Worm (Caenorhabditis elegans): ENCODE results near the gene srb-16.
A peak's percentile ranks its signal among the peaks of the same experiment; 100 is the strongest.

The srb-16 gene

DNA sequence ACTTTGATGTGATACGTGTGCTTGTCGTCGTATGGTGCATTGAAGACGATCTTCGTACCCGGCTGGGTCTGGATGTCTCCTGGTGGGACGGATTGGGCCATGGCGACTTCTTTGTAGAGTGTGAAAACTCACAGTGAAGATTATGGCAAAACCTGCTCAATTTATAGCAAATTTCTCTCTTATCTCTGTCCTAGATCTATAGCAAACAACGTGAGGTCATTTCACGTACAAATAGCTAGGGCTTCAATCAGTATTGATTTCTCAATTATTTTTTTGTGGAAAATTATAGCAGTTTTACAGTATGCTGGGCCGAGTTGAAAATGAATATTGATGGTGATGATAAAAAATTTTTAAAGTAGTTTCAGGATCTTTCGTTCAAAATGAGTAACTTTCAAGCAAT lies 6.3 kb upstream of the srb-16 start, which contains the start of gene msp-45:
TSS of gene msp-45 (minus strand) at position 101 of the 400 bp plus-strand sequence.
- TF ChIP-seq zim-3 (tag; optimal IDR thresholded peaks at IDR 0.05): no peak
- TF ChIP-seq B0336.3 (GFP tag; IDR thresholded peaks at IDR 0.05): no peak
- no peak for TF ChIP-seq aptf-3 (GFP tag; IDR thresholded peaks at IDR 0.05)
- TF ChIP-seq lin-35 (GFP tag; optimal IDR thresholded peaks at IDR 0.05): no peak
- TF ChIP-seq tlf-1 (GFP tag; optimal IDR thresholded peaks at IDR 0.05): no peak
- no peak for TF ChIP-seq F10E7.11 (tag; optimal IDR thresholded peaks at IDR 0.05)
- TF ChIP-seq sdz-38 (tag; optimal IDR thresholded peaks at IDR 0.05): no peak
- TF ChIP-seq xnd-1 (tag; optimal IDR thresholded peaks at IDR 0.05): no peak
- no peak for TF ChIP-seq F23B12.7 (tag; optimal IDR thresholded peaks at IDR 0.05; ENCODE audit: insufficient read depth)
- no peak for TF ChIP-seq mes-4 (tag; optimal IDR thresholded peaks at IDR 0.05)
- TF ChIP-seq ztf-26 (tag; optimal IDR thresholded peaks at IDR 0.05): no peak
- no peak for TF ChIP-seq egl-18 (GFP tag; IDR thresholded peaks at IDR 0.05)
- no peak for TF ChIP-seq snpc-3.4 (tag; optimal IDR thresholded peaks at IDR 0.05)
- TF ChIP-seq F57C9.4 (tag; optimal IDR thresholded peaks at IDR 0.05): no peak

ce11 chrII:5154540-5154939 lies 3.8 kb upstream of the srb-16 start, which contains the start of gene srb-12:
srb-12 (minus strand) TSS chrII:5154640.
- no peak for TF ChIP-seq sdz-38 (tag; optimal IDR thresholded peaks at IDR 0.05)
- no peak for TF ChIP-seq lsy-27 (tag; optimal IDR thresholded peaks at IDR 0.05; ENCODE audit: borderline replicate concordance, insufficient read depth)
- no peak for TF ChIP-seq lin-40 (tag; optimal IDR thresholded peaks at IDR 0.05)
- TF ChIP-seq Y53G8AR.9 (GFP tag; conservative IDR thresholded peaks at IDR 0.05): no peak
- TF ChIP-seq B0019.2 (GFP tag; conservative IDR thresholded peaks at IDR 0.05): no peak
- TF ChIP-seq D2030.7 (GFP tag; IDR thresholded peaks at IDR 0.05): no peak
- no peak for TF ChIP-seq T26A5.8 (tag; optimal IDR thresholded peaks at IDR 0.05)
- no peak for TF ChIP-seq ztf-6 (GFP tag; IDR thresholded peaks at IDR 0.05)
- TF ChIP-seq tlf-1 (GFP tag; optimal IDR thresholded peaks at IDR 0.05): no peak
- no peak for TF ChIP-seq lin-26 (GFP tag; IDR thresholded peaks at IDR 0.05)
- TF ChIP-seq Y53F4B.3 (GFP tag; IDR thresholded peaks at IDR 0.05): no peak
- TF ChIP-seq ztf-25 (GFP tag; IDR thresholded peaks at IDR 0.05): no peak

DNA sequence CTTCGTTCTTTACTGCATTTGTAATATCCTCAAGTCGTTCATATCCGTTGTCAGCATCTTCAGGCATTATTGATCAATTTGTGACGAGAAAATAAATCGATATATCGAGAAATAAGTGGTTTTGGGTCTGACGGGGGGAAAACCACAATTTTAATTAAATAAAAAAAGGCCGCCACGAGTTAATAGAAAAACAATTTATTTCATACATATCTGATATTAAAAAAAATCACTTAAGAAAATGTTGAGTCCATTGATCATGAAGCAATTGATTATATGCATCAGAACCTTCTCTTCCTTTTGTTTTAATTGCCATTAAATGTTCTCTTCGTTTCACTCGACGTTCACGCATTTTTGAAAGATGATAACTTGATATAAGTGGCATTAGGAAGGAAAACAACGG lies 2.4 kb downstream of the srb-16 start, which contains the start of gene F58A6.5:
TSS of gene F58A6.5 (minus strand) at position 101 of the 400 bp plus-strand sequence.
- TF ChIP-seq ceh-79 (tag; optimal IDR thresholded peaks at IDR 0.05) (no peak), ama-1 (optimal IDR thresholded peaks at IDR 0.05) (no peak), ama-1 (GFP tag; optimal IDR thresholded peaks at IDR 0.05) (no peak)

- TF ChIP-seq hmg-1.2 (GFP tag; IDR thresholded peaks at IDR 0.05) (no peak), B0035.1 (tag; optimal IDR thresholded peaks at IDR 0.05) (no peak), Y67H2A.10 (GFP tag; conservative IDR thresholded peaks at IDR 0.05) (no peak), ceh-40 (GFP tag; IDR thresholded peaks at IDR 0.05) (no peak)
These were observed 8.1 kb downstream of the srb-16 start, which contains the start of gene F58A6.1 for ce11 chrII:5142619-5143018. F58A6.1 (plus strand) TSS chrII:5142919.

- TF ChIP-seq attf-6 (GFP tag; IDR thresholded peaks at IDR 0.05): no peak
- no peak for TF ChIP-seq chd-7 (tag; optimal IDR thresholded peaks at IDR 0.05)
- TF ChIP-seq dox-1 (GFP tag; IDR thresholded peaks at IDR 0.05): 0 out of 2 replicates have a peak, but pooled peaks have one; percentile 29
- TF ChIP-seq nhr-80 (tag; optimal IDR thresholded peaks at IDR 0.05): peak; percentile 79
- no peak for TF ChIP-seq nhr-120 (GFP tag; IDR thresholded peaks at IDR 0.05)
- TF ChIP-seq lin-26 (GFP tag; IDR thresholded peaks at IDR 0.05): no peak
- no peak for TF ChIP-seq let-526 (GFP tag; IDR thresholded peaks at IDR 0.05)
- TF ChIP-seq lsy-27 (tag; optimal IDR thresholded peaks at IDR 0.05; ENCODE audit: borderline replicate concordance, insufficient read depth): no peak
These were observed 8.7 kb downstream of the srb-16 start, which contains the start of gene nas-29 for ce11 chrII:5141945-5142514. nas-29 (minus strand) TSS chrII:5142036.
